4 worm cellular contexts compared by ENCODE assay signal in genomic region chrV:7728003-7728678, ce11.
TF ChIP-seq lines count a peak whose summit lies in the region.

No protein-coding gene starts in this region.

TF ChIP-seq in whole organism, L1 larva, 84 proteins besides CTCF, POLR2A, EP300 and RAD21 (continued from another document and continues in another):
- TF ChIP-seq pag-3 (tag; optimal IDR thresholded peaks at IDR 0.05; lab: Kevin White, UChicago; ENCODE audit: borderline replicate concordance, insufficient read depth) = no peak
- TF ChIP-seq mep-1 (tag; optimal IDR thresholded peaks at IDR 0.05; lab: Kevin White, UChicago) = peak; percentile 70
- TF ChIP-seq ceh-8 (GFP tag; optimal IDR thresholded peaks at IDR 0.05; lab: Kevin White, UChicago) = peak; percentile 74
- no peak for TF ChIP-seq hlh-17 (GFP tag; optimal IDR thresholded peaks at IDR 0.05; lab: Kevin White, UChicago; ENCODE audit: borderline replicate concordance)
- peak; percentile 43 for TF ChIP-seq lin-13 (GFP tag; optimal IDR thresholded peaks at IDR 0.05; lab: Kevin White, UChicago)
- peak in 1 of 2 experiments; percentile 89 for TF ChIP-seq egl-27 (tag; optimal IDR thresholded peaks at IDR 0.05; lab: Kevin White, UChicago)
- TF ChIP-seq irx-1 (tag; optimal IDR thresholded peaks at IDR 0.05; lab: Kevin White, UChicago) = peak; percentile 74
- peak; percentile 21 to 50 (median 47) for TF ChIP-seq dpl-1 (GFP tag; optimal IDR thresholded peaks at IDR 0.05; lab: Kevin White, UChicago)
- TF ChIP-seq alr-1 (tag; optimal IDR thresholded peaks at IDR 0.05; lab: Kevin White, UChicago; ENCODE audit: borderline replicate concordance) = no peak
- peak; percentile 72 for TF ChIP-seq isw-1 (GFP tag; IDR thresholded peaks at IDR 0.05; lab: Robert Waterston, UW)
- no peak for TF ChIP-seq ama-1 (optimal IDR thresholded peaks at IDR 0.05; lab: Kevin White, UChicago)
- no peak for TF ChIP-seq aly-2 (tag; optimal IDR thresholded peaks at IDR 0.05; lab: Kevin White, UChicago)
- TF ChIP-seq C16A3.4 (tag; optimal IDR thresholded peaks at IDR 0.05; lab: Kevin White, UChicago) = peak; percentile 26
- TF ChIP-seq snu-23 (GFP tag; optimal IDR thresholded peaks at IDR 0.05; lab: Kevin White, UChicago) = peak; percentile 80
- no peak for TF ChIP-seq F16B12.6 (tag; optimal IDR thresholded peaks at IDR 0.05; lab: Kevin White, UChicago)
- peak; percentile 96 for TF ChIP-seq egl-13 (tag; optimal IDR thresholded peaks at IDR 0.05; lab: Kevin White, UChicago)
- peak; percentile 67 for TF ChIP-seq xbp-1 (tag; optimal IDR thresholded peaks at IDR 0.05; lab: Kevin White, UChicago)
- peak; percentile 45 for TF ChIP-seq elt-2 (tag; optimal IDR thresholded peaks at IDR 0.05; lab: Kevin White, UChicago)
- peak; percentile 96 for TF ChIP-seq nhr-71 (tag; optimal IDR thresholded peaks at IDR 0.05; lab: Kevin White, UChicago)
- peak in 1 of 6 experiments; percentile 41 for TF ChIP-seq elt-3 (tag; optimal IDR thresholded peaks at IDR 0.05; lab: Kevin White, UChicago)
- TF ChIP-seq snpc-4 (tag; optimal IDR thresholded peaks at IDR 0.05; lab: Kevin White, UChicago) = peak; percentile 16
- no peak for TF ChIP-seq nhr-28 (tag; optimal IDR thresholded peaks at IDR 0.05; lab: Kevin White, UChicago)
- peak; percentile 75 for TF ChIP-seq sox-4 (tag; optimal IDR thresholded peaks at IDR 0.05; lab: Kevin White, UChicago)
- peak; percentile 46 for TF ChIP-seq mef-2 (tag; optimal IDR thresholded peaks at IDR 0.05; lab: Kevin White, UChicago)
- TF ChIP-seq Y116A8C.19 (tag; optimal IDR thresholded peaks at IDR 0.05; lab: Kevin White, UChicago; ENCODE audit: borderline replicate concordance) = no peak
- TF ChIP-seq tbx-2 (tag; optimal IDR thresholded peaks at IDR 0.05; lab: Kevin White, UChicago) = peak; percentile 93
- TF ChIP-seq nhr-12 (tag; optimal IDR thresholded peaks at IDR 0.05; lab: Kevin White, UChicago) = no peak
- TF ChIP-seq swsn-7 (tag; optimal IDR thresholded peaks at IDR 0.05; lab: Kevin White, UChicago) = peak; percentile 86
- TF ChIP-seq ceh-88 (GFP tag; IDR thresholded peaks at IDR 0.05; lab: Robert Waterston, UW) = peak; percentile 81
- TF ChIP-seq unc-30 (tag; optimal IDR thresholded peaks at IDR 0.05; lab: Kevin White, UChicago) = no peak
- TF ChIP-seq zip-4 (GFP tag; optimal IDR thresholded peaks at IDR 0.05; lab: Kevin White, UChicago) = peak; percentile 52
- peak; percentile 81 for TF ChIP-seq rnt-1 (tag; optimal IDR thresholded peaks at IDR 0.05; lab: Kevin White, UChicago)

TF ChIP-seq in whole organism, L2 larva, 48 proteins besides CTCF, POLR2A, EP300 and RAD21 (continued from another document):
- TF ChIP-seq sma-3 (GFP tag; optimal IDR thresholded peaks at IDR 0.05; lab: Kevin White, UChicago) = no peak
- no peak for TF ChIP-seq R02D3.7 (tag; optimal IDR thresholded peaks at IDR 0.05; lab: Kevin White, UChicago)
- no peak for TF ChIP-seq unc-39 (tag; optimal IDR thresholded peaks at IDR 0.05; lab: Kevin White, UChicago)
- TF ChIP-seq crh-2 (tag; optimal IDR thresholded peaks at IDR 0.05; lab: Kevin White, UChicago) = peak; percentile 78
- no peak for TF ChIP-seq unc-62 (GFP tag; optimal IDR thresholded peaks at IDR 0.05; lab: Kevin White, UChicago)
- peak; percentile 71 for TF ChIP-seq lin-13 (GFP tag; optimal IDR thresholded peaks at IDR 0.05; lab: Kevin White, UChicago)
- TF ChIP-seq nhr-237 (tag; optimal IDR thresholded peaks at IDR 0.05; lab: Kevin White, UChicago) = no peak
- peak; percentile 42 for TF ChIP-seq egl-27 (tag; optimal IDR thresholded peaks at IDR 0.05; lab: Kevin White, UChicago)
- TF ChIP-seq nhr-21 (tag; optimal IDR thresholded peaks at IDR 0.05; lab: Kevin White, UChicago) = peak; percentile 44
- TF ChIP-seq snpc-4 (tag; optimal IDR thresholded peaks at IDR 0.05; lab: Kevin White, UChicago) = no peak
- no peak for TF ChIP-seq ztf-11 (tag; optimal IDR thresholded peaks at IDR 0.05; lab: Kevin White, UChicago)
- no peak for TF ChIP-seq gmeb-1 (tag; optimal IDR thresholded peaks at IDR 0.05; lab: Kevin White, UChicago)
- TF ChIP-seq ztf-1 (GFP tag; conservative IDR thresholded peaks at IDR 0.05; lab: Robert Waterston, UW) = no peak
- no peak for TF ChIP-seq alr-1 (tag; optimal IDR thresholded peaks at IDR 0.05; lab: Kevin White, UChicago)

TF ChIP-seq in whole organism, L4 larva, 104 proteins besides CTCF, POLR2A, EP300 and RAD21 (continued from another document and continues in another):
- TF ChIP-seq aly-2 (tag; optimal IDR thresholded peaks at IDR 0.05; lab: Kevin White, UChicago) (no peak), nhr-10 (tag; optimal IDR thresholded peaks at IDR 0.05; lab: Kevin White, UChicago) (no peak), php-3 (GFP tag; IDR thresholded peaks at IDR 0.05; lab: Robert Waterston, UW) (no peak), daf-12 (tag; optimal IDR thresholded peaks at IDR 0.05; lab: Kevin White, UChicago) (no peak), arid-1 (GFP tag; conservative IDR thresholded peaks at IDR 0.05; lab: Robert Waterston, UW) (peak; percentile 49; the same call in 1 of the 2 replicates), dmd-8 (GFP tag; IDR thresholded peaks at IDR 0.05; lab: Robert Waterston, UW) (no peak), lin-15B (tag; optimal IDR thresholded peaks at IDR 0.05; lab: Kevin White, UChicago) (no peak), nhr-76 (tag; optimal IDR thresholded peaks at IDR 0.05; lab: Kevin White, UChicago) (no peak), madf-5 (GFP tag; IDR thresholded peaks at IDR 0.05; lab: Robert Waterston, UW) (no peak), tra-1 (GFP tag; IDR thresholded peaks at IDR 0.05; lab: Robert Waterston, UW) (peak; percentile 63), Y105C5A.15 (GFP tag; IDR thresholded peaks at IDR 0.05; lab: Robert Waterston, UW) (no peak), egl-43 (GFP tag; IDR thresholded peaks at IDR 0.05; lab: Robert Waterston, UW) (peak; percentile 89), nhr-6 (tag; optimal IDR thresholded peaks at IDR 0.05; lab: Kevin White, UChicago) (no peak), nhr-41 (GFP tag; IDR thresholded peaks at IDR 0.05; lab: Robert Waterston, UW) (no peak), dve-1 (tag; optimal IDR thresholded peaks at IDR 0.05; lab: Kevin White, UChicago; ENCODE audit: insufficient read depth) (peak; percentile 29), mdt-29 (GFP tag; IDR thresholded peaks at IDR 0.05; lab: Robert Waterston, UW) (no peak), unc-62 (GFP tag; optimal IDR thresholded peaks at IDR 0.05 in 1 of 2; lab: Kevin White, UChicago) (peak in 1 of 2 experiments; percentile 94), unc-62 (tag; optimal IDR thresholded peaks at IDR 0.05; lab: Kevin White, UChicago) (no peak), ama-1 (optimal IDR thresholded peaks at IDR 0.05; lab: Kevin White, UChicago) (no peak), ceh-44 (GFP tag; IDR thresholded peaks at IDR 0.05; lab: Robert Waterston, UW) (no peak), zfp-3 (GFP tag; conservative IDR thresholded peaks at IDR 0.05; lab: Robert Waterston, UW) (no peak), dmd-6 (GFP tag; IDR thresholded peaks at IDR 0.05; lab: Robert Waterston, UW) (peak; percentile 82), zip-2 (tag; optimal IDR thresholded peaks at IDR 0.05; lab: Kevin White, UChicago) (no peak), saeg-2 (GFP tag; IDR thresholded peaks at IDR 0.05; lab: Robert Waterston, UW) (0 out of 2 replicates have a peak, but pooled peaks have one; percentile 52), nhr-25 (tag; optimal IDR thresholded peaks at IDR 0.05; lab: Kevin White, UChicago; ENCODE audit: borderline replicate concordance, insufficient read depth) (no peak), mxl-3 (GFP tag; optimal IDR thresholded peaks at IDR 0.05; lab: Kevin White, UChicago) (peak; percentile 1), ZK337.2 (GFP tag; IDR thresholded peaks at IDR 0.05; lab: Robert Waterston, UW) (no peak), hmg-1.1 (GFP tag; IDR thresholded peaks at IDR 0.05; lab: Robert Waterston, UW) (peak; percentile 84), ctbp-1 (GFP tag; IDR thresholded peaks at IDR 0.05; lab: Robert Waterston, UW) (peak; percentile 96), Y75B8A.6 (GFP tag; IDR thresholded peaks at IDR 0.05; lab: Robert Waterston, UW) (no peak), pqm-1 (tag; optimal IDR thresholded peaks at IDR 0.05; lab: Kevin White, UChicago) (no peak), nhr-28 (tag; optimal IDR thresholded peaks at IDR 0.05; lab: Kevin White, UChicago) (peak; percentile 61), spr-1 (tag; optimal IDR thresholded peaks at IDR 0.05; lab: Kevin White, UChicago) (peak; percentile 44), F26F4.8 (GFP tag; conservative IDR thresholded peaks at IDR 0.05; lab: Robert Waterston, UW) (no peak), daf-19 (GFP tag; conservative IDR thresholded peaks at IDR 0.05; lab: Robert Waterston, UW) (no peak), F10B5.3 (tag; optimal IDR thresholded peaks at IDR 0.05; lab: Kevin White, UChicago) (no peak), snpc-4 (tag; optimal IDR thresholded peaks at IDR 0.05; lab: Kevin White, UChicago) (no peak), daf-16 (GFP tag; optimal IDR thresholded peaks at IDR 0.05; lab: Kevin White, UChicago) (peak in 1 of 2 experiments; percentile 78), daf-16 (tag; optimal IDR thresholded peaks at IDR 0.05; lab: Kevin White, UChicago) (no peak), mdl-1 (tag; optimal IDR thresholded peaks at IDR 0.05; lab: Kevin White, UChicago) (peak; percentile 9 to 56), spr-3 (GFP tag; optimal IDR thresholded peaks at IDR 0.05; lab: Kevin White, UChicago) (no peak), F44E2.7 (GFP tag; IDR thresholded peaks at IDR 0.05; lab: Robert Waterston, UW) (no peak), mes-2 (tag; optimal IDR thresholded peaks at IDR 0.05; lab: Kevin White, UChicago; ENCODE audit: poor library complexity, severe bottlenecking) (peak; percentile 37), unc-130 (GFP tag; optimal IDR thresholded peaks at IDR 0.05; lab: Kevin White, UChicago) (no peak), Y48G9A.11 (GFP tag; IDR thresholded peaks at IDR 0.05; lab: Robert Waterston, UW) (no peak), hlh-30 (tag; optimal IDR thresholded peaks at IDR 0.05; lab: Kevin White, UChicago; ENCODE audit: insufficient read depth) (peak; percentile 77)

TF ChIP-seq in whole organism, late embryonic, 69 proteins besides CTCF, POLR2A, EP300 and RAD21 (continued from another document):
- TF ChIP-seq lim-6 (tag; optimal IDR thresholded peaks at IDR 0.05; lab: Kevin White, UChicago) = peak; percentile 87
- no peak for TF ChIP-seq tbx-7 (tag; optimal IDR thresholded peaks at IDR 0.05; lab: Kevin White, UChicago)
- no peak for TF ChIP-seq K09A11.1 (tag; optimal IDR thresholded peaks at IDR 0.05; lab: Kevin White, UChicago; ENCODE audit: insufficient read depth)
- TF ChIP-seq ref-2 (tag; optimal IDR thresholded peaks at IDR 0.05; lab: Kevin White, UChicago) = peak; percentile 11
- TF ChIP-seq K02D7.2 (tag; optimal IDR thresholded peaks at IDR 0.05; lab: Kevin White, UChicago) = no peak
- TF ChIP-seq ceh-19 (GFP tag; optimal IDR thresholded peaks at IDR 0.05; lab: Kevin White, UChicago) = peak; percentile 47
- TF ChIP-seq pat-9 (tag; optimal IDR thresholded peaks at IDR 0.05; lab: Kevin White, UChicago) = no peak
- no peak for TF ChIP-seq nhr-11 (tag; optimal IDR thresholded peaks at IDR 0.05; lab: Kevin White, UChicago)
- TF ChIP-seq tbx-2 (tag; optimal IDR thresholded peaks at IDR 0.05; lab: Kevin White, UChicago) = peak; percentile 57
- peak; percentile 31 for TF ChIP-seq hlh-8 (tag; optimal IDR thresholded peaks at IDR 0.05; lab: Kevin White, UChicago)
- TF ChIP-seq ceh-30 (tag; optimal IDR thresholded peaks at IDR 0.05; lab: Kevin White, UChicago) = no peak
- TF ChIP-seq pqm-1 (tag; optimal IDR thresholded peaks at IDR 0.05; lab: Kevin White, UChicago) = no peak
- TF ChIP-seq ceh-2 (tag; optimal IDR thresholded peaks at IDR 0.05; lab: Kevin White, UChicago) = peak; percentile 0
- no peak for TF ChIP-seq ceh-45 (GFP tag; IDR thresholded peaks at IDR 0.05; lab: Robert Waterston, UW)
- no peak for TF ChIP-seq zip-5 (tag; optimal IDR thresholded peaks at IDR 0.05; lab: Kevin White, UChicago)
- no peak for TF ChIP-seq unc-3 (GFP tag; conservative IDR thresholded peaks at IDR 0.05; lab: Robert Waterston, UW)
- peak; percentile 51 for TF ChIP-seq unc-3 (tag; optimal IDR thresholded peaks at IDR 0.05; lab: Kevin White, UChicago)
- no peak for TF ChIP-seq pax-1 (tag; optimal IDR thresholded peaks at IDR 0.05; lab: Kevin White, UChicago)
- TF ChIP-seq npax-4 (tag; optimal IDR thresholded peaks at IDR 0.05; lab: Kevin White, UChicago) = no peak
- TF ChIP-seq rnt-1 (tag; optimal IDR thresholded peaks at IDR 0.05; lab: Kevin White, UChicago) = peak; percentile 53
- TF ChIP-seq ceh-48 (tag; optimal IDR thresholded peaks at IDR 0.05; lab: Kevin White, UChicago) = peak; percentile 63
- no peak for TF ChIP-seq pros-1 (tag; optimal IDR thresholded peaks at IDR 0.05; lab: Kevin White, UChicago)
- no peak for TF ChIP-seq che-1 (tag; optimal IDR thresholded peaks at IDR 0.05; lab: Kevin White, UChicago)
- no peak for TF ChIP-seq ceh-6 (GFP tag; optimal IDR thresholded peaks at IDR 0.05; lab: Kevin White, UChicago)
- TF ChIP-seq ceh-18 (tag; optimal IDR thresholded peaks at IDR 0.05; lab: Kevin White, UChicago) = peak; percentile 97
- TF ChIP-seq ztf-16 (tag; optimal IDR thresholded peaks at IDR 0.05; lab: Kevin White, UChicago) = no peak
